Worm (Caenorhabditis elegans): ENCODE measurements around the gene C08E3.14.

DNA sequence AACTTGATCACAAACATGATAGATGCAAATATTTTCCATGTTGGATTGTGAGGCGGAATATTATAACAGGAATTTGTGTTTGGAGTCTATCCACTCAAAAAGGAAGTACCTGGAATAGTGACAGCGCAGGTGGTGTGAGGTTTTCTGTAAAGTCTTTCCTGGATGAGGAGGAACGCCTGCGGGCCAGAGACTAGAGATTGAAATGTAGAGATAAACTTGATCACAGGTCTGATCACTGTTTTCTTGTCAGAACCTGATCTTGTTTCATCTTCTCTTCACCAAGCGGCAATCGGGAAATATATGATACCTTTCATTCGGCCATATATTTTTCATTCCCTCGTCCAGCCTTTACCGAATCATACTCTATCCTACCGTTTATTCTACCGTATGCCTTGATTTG, 39.5 kb upstream of the C08E3.14 start, which contains the start of gene T07H3.8:
- no peak for TF ChIP-seq C34F6.9 (tag; optimal IDR thresholded peaks at IDR 0.05)
- TF ChIP-seq snpc-4 (tag; optimal IDR thresholded peaks at IDR 0.05), result no peak
- TF ChIP-seq gmeb-1 (tag; optimal IDR thresholded peaks at IDR 0.05), result no peak
- no peak for TF ChIP-seq lin-11 (tag; optimal IDR thresholded peaks at IDR 0.05)
- TF ChIP-seq nhr-237 (tag; optimal IDR thresholded peaks at IDR 0.05), result no peak
- TF ChIP-seq ama-1 (optimal IDR thresholded peaks at IDR 0.05), result no peak
- TF ChIP-seq nhr-11 (tag; optimal IDR thresholded peaks at IDR 0.05), result no peak
- no peak for TF ChIP-seq R02D3.7 (tag; optimal IDR thresholded peaks at IDR 0.05)
- TF ChIP-seq skn-1 (tag; optimal IDR thresholded peaks at IDR 0.05), result no peak
